Fruit fly (Drosophila melanogaster) whole organism, adult: ENCODE results near the gene CG16904.

Experiments used
- CG14711 ChIP-seq: fragments of 200-800 bp; sonication (Bioruptor generic); optimal IDR thresholded peaks from 2 replicates; lab custom pipeline; 2018; ENCODE audit warnings: missing biosample characterization, mild to moderate bottlenecking, missing genetic modification characterization, moderate library complexity
- CG7101 ChIP-seq: fragments of 200-800 bp; sonication (Bioruptor generic); optimal IDR thresholded peaks from 2 replicates; lab custom pipeline; 2018; ENCODE audit warnings: missing biosample characterization, mild to moderate bottlenecking, missing genetic modification characterization, moderate library complexity
- Clk ChIP-seq: fragments of 200-800 bp; sonication (Bioruptor generic); optimal IDR thresholded peaks from 2 replicates; lab custom pipeline; 2017; ENCODE audit warnings: missing biosample characterization, missing genetic modification characterization
- Mnt ChIP-seq: fragments of 200-800 bp; sonication (Bioruptor generic); optimal IDR thresholded peaks from 2 replicates; lab custom pipeline; 2016; ENCODE audit warnings: missing biosample characterization, mild to moderate bottlenecking, missing genetic modification characterization
- cic ChIP-seq: fragments of 200-800 bp; sonication (Bioruptor generic); optimal IDR thresholded peaks from 2 replicates; lab custom pipeline; 2017; ENCODE audit warnings: missing biosample characterization, mild to moderate bottlenecking, missing genetic modification characterization, moderate library complexity
- cnc ChIP-seq, 2 experiments: fragments of >200 bp; optimal IDR thresholded peaks; 2 replicates each; lab custom pipeline; 2017
- ovo ChIP-seq: fragments of 200-800 bp; sonication (Bioruptor generic); optimal IDR thresholded peaks from 2 replicates; lab custom pipeline; 2016; ENCODE audit warnings: missing biosample characterization, missing genetic modification characterization
- pad ChIP-seq: fragments of 200-800 bp; sonication (Bioruptor generic); optimal IDR thresholded peaks from 3 replicates; lab custom pipeline; 2017; ENCODE audit warnings: missing biosample characterization, missing genetic modification characterization, mild to moderate bottlenecking, moderate library complexity, missing genetic modification reagents
- tj ChIP-seq: fragments of 200-800 bp; sonication (Bioruptor generic); optimal IDR thresholded peaks from 3 replicates; lab custom pipeline; 2017; ENCODE audit warnings: missing biosample characterization, mild to moderate bottlenecking, missing genetic modification characterization, moderate library complexity
- toe ChIP-seq: fragments of 200-800 bp; sonication (Bioruptor generic); optimal IDR thresholded peaks from 2 replicates; lab custom pipeline; 2016; ENCODE audit warnings: missing biosample characterization, missing genetic modification characterization

DNA sequence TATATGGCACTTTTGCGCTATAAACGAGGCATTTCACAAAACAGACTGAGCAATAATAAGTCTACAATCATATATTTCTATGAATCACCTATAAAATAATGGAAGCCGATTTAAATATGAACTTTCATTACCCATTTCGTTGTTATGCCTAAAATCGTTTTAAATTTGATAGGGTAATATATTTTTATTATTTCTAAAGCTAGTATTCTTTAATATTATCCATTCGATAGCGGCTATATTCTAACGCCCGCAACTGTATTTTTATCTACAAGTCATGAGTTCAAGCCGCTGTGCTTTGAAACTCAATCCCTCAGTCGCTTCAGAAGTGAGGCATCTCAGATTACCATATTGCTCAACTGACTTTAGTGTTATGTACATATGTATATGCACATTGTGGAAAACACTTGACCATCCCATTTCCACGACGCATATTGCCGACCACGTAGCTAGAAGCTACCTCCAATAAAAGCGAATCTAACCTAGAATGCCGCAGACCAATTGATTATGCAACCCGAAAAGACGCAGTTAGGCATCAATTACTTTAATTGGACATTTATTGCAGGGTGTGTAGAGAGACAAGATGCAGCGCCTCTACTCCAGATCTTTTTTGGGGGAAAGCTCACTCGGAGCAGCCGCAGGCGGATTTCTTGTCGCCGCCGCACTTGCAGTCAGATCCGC is 33.4 kb downstream of the CG16904 start:
- TF ChIP-seq pad (GFP tag; lab: Kevin White, UChicago) (no peak), CG14711 (peak; percentile 18), tj (GFP tag; lab: Kevin White, UChicago) (no peak), cic (no peak), toe (no peak), cnc (optimal IDR thresholded peaks at IDR 0.05; lab: Kevin White, UChicago) (no peak), ovo (GFP tag; lab: Kevin White, UChicago) (peak; percentile 0), Mnt (GFP tag; lab: Kevin White, UChicago) (no peak), CG7101 (peak; percentile 16), Clk (GFP tag; lab: Kevin White, UChicago) (no peak)
